Worm (Caenorhabditis elegans): Measurements from ENCODE around the gene T14B4.20.

ce11 chrII:6685964-6686363 is 30.7 kb upstream of the T14B4.20 start:
- TF ChIP-seq fkh-6 (tag; optimal IDR thresholded peaks at IDR 0.05) (no peak), hlh-30 (tag; optimal IDR thresholded peaks at IDR 0.05; ENCODE audit: insufficient read depth) (no peak), syd-9 (tag; optimal IDR thresholded peaks at IDR 0.05) (no peak), hlh-13 (GFP tag; optimal IDR thresholded peaks at IDR 0.05) (no peak), ama-1 (optimal IDR thresholded peaks at IDR 0.05) (no peak), ceh-30 (tag; optimal IDR thresholded peaks at IDR 0.05) (no peak), odd-2 (tag; optimal IDR thresholded peaks at IDR 0.05) (no peak), ceh-48 (tag; optimal IDR thresholded peaks at IDR 0.05) (no peak), K09A11.1 (tag; optimal IDR thresholded peaks at IDR 0.05; ENCODE audit: insufficient read depth) (no peak), nhr-11 (tag; optimal IDR thresholded peaks at IDR 0.05) (no peak)

Measured in whole organism, late embryonic.